Fruit fly (Drosophila melanogaster): ENCODE results near the gene CG7768.

- TF ChIP-seq ss (GFP tag; optimal IDR thresholded peaks at IDR 0.05) (no peak), Smox (GFP tag; optimal IDR thresholded peaks at IDR 0.05) (peak; percentile 8), Hr4 (GFP tag; optimal IDR thresholded peaks at IDR 0.05) (no peak), net (GFP tag; optimal IDR thresholded peaks at IDR 0.05) (peak; percentile 32), Sox14 (GFP tag; optimal IDR thresholded peaks at IDR 0.05) (no peak), CG10669 (GFP tag; optimal IDR thresholded peaks at IDR 0.05) (peak; percentile 62), Sox102F (GFP tag; optimal IDR thresholded peaks at IDR 0.05) (no peak), Gug (GFP tag; IDR thresholded peaks at IDR 0.05) (peak; percentile 59), Met (GFP tag; optimal IDR thresholded peaks at IDR 0.05) (peak; percentile 16), CG9139 (GFP tag; optimal IDR thresholded peaks at IDR 0.05) (no peak), Sox15 (GFP tag; optimal IDR thresholded peaks at IDR 0.05) (no peak), CG8632 (GFP tag; optimal IDR thresholded peaks at IDR 0.05) (peak; percentile 10), pdm3 (GFP tag; optimal IDR thresholded peaks at IDR 0.05) (peak; percentile 54), CG31627 (GFP tag; optimal IDR thresholded peaks at IDR 0.05) (peak; percentile 34)
Measured at dm6 chr3L:14189957-14190624, 27.9 kb upstream of the CG7768 start.

Measured in whole organism, prepupa.